In genomic region chr2L:94096-94495, dm6 we compare ENCODE assay signal across 3 fruit fly cellular contexts.
TF ChIP-seq lines count a peak whose summit lies in the region.

No protein-coding gene starts in this region.

- TF ChIP-seq CTCF in whole organism, embryonic (GFP tag; optimal IDR thresholded peaks at IDR 0.05; lab: Kevin White, UChicago): no peak

TF ChIP-seq in whole organism, embryonic, 481 proteins besides CTCF, POLR2A, EP300 and RAD21:
- TF ChIP-seq hkb (optimal IDR thresholded peaks at IDR 0.05; lab: Kevin White, UChicago) (no peak), hkb (GFP tag; IDR thresholded peaks at IDR 0.05; lab: Robert Waterston, UW) (0 out of 2 replicates have a peak, but pooled peaks have one; percentile 8), bbx (GFP tag; IDR thresholded peaks at IDR 0.05; lab: Robert Waterston, UW; ENCODE audit: partially characterized antibody) (peak; percentile 10; the same call in 1 of the 2 replicates), CG2199 (GFP tag; IDR thresholded peaks at IDR 0.05; lab: Robert Waterston, UW) (0 out of 3 replicates have a peak, but pooled peaks have one; percentile 21), twi (tag; optimal IDR thresholded peaks at IDR 0.05; lab: Kevin White, UChicago) (peak; percentile 11), pan (optimal IDR thresholded peaks at IDR 0.05; lab: Kevin White, UChicago) (no peak), pan (GFP tag; optimal IDR thresholded peaks at IDR 0.05 in 1 of 2, IDR thresholded peaks at IDR 0.05 in 1 of 2) (no peak), Nf-YB (GFP tag; optimal IDR thresholded peaks at IDR 0.05; lab: Kevin White, UChicago) (peak; percentile 63), CG11696 (GFP tag; IDR thresholded peaks at IDR 0.05; lab: Robert Waterston, UW) (no peak), pho (GFP tag; optimal IDR thresholded peaks at IDR 0.05; lab: Kevin White, UChicago) (no peak), vnd (GFP tag; IDR thresholded peaks at IDR 0.05; lab: Robert Waterston, UW; ENCODE audit: partially characterized antibody) (no peak), nau (GFP tag; optimal IDR thresholded peaks at IDR 0.05; lab: Kevin White, UChicago) (peak; percentile 70), Blimp-1 (GFP tag; optimal IDR thresholded peaks at IDR 0.05; lab: Kevin White, UChicago) (peak; percentile 86), CG9437 (GFP tag; optimal IDR thresholded peaks at IDR 0.05; lab: Kevin White, UChicago) (no peak), CG11093 (GFP tag; IDR thresholded peaks at IDR 0.05; lab: Robert Waterston, UW) (no peak), CG17802 (tag; optimal IDR thresholded peaks at IDR 0.05; lab: Kevin White, UChicago) (no peak)

TF ChIP-seq in whole organism, prepupa, 60 proteins besides CTCF, POLR2A, EP300 and RAD21:
- peak; percentile 38 for TF ChIP-seq Blimp-1 (GFP tag; optimal IDR thresholded peaks at IDR 0.05; lab: Kevin White, UChicago)
- TF ChIP-seq CG3032 (tag; optimal IDR thresholded peaks at IDR 0.05; lab: Kevin White, UChicago): no peak

TF ChIP-seq in whole organism, pupa, 21 proteins besides CTCF, POLR2A, EP300 and RAD21:
- TF ChIP-seq CG32121 (GFP tag; IDR thresholded peaks at IDR 0.05; lab: Robert Waterston, UW) (peak; percentile 20; the same call in 1 of the 2 replicates), CG34367 (tag; optimal IDR thresholded peaks at IDR 0.05; lab: Kevin White, UChicago) (no peak), CG13204 (GFP tag; optimal IDR thresholded peaks at IDR 0.05; lab: Kevin White, UChicago) (no peak), EcR (GFP tag; optimal IDR thresholded peaks at IDR 0.05; lab: Kevin White, UChicago) (no peak), CG8159 (tag; optimal IDR thresholded peaks at IDR 0.05; lab: Kevin White, UChicago) (no peak), CG8301 (tag; optimal IDR thresholded peaks at IDR 0.05; lab: Kevin White, UChicago) (no peak)

Comparison
In these comparisons a context has a peak if more than half of its experiments do, and no peak if none do; other contexts are left out.
1. Of the 7 proteins assayed by ChIP-seq in both whole organism, embryonic and whole organism, prepupa: peak only in whole organism, embryonic: none; only in whole organism, prepupa: none; in both: Blimp-1; in neither: 6.